Fruit fly (Drosophila melanogaster) whole organism, embryonic: ENCODE data around the gene CG10510.

ENCODE experiments used
- CG10979 ChIP-seq: fragments of 200-800 bp; sonication (Bioruptor generic); optimal IDR thresholded peaks from 2 replicates; lab custom pipeline; 2018; ENCODE audit warnings: missing biosample characterization, mild to moderate bottlenecking, missing genetic modification characterization, moderate library complexity
- CG16779 ChIP-seq: fragments of 200-800 bp; sonication (Bioruptor generic); IDR thresholded peaks from 2 replicates; pipeline ENCODE4 v1.3.6; 2022; ENCODE audit warnings: missing biosample characterization, missing genetic modification characterization
- CG16815 ChIP-seq: fragments of 200-800 bp; sonication (Bioruptor generic); optimal IDR thresholded peaks from 3 replicates; lab custom pipeline; 2017; ENCODE audit warnings: missing biosample characterization, mild to moderate bottlenecking, missing genetic modification characterization
- CG18599 ChIP-seq: fragments of 200-800 bp; sonication (Bioruptor generic); optimal IDR thresholded peaks from 3 replicates; lab custom pipeline; 2017; ENCODE audit warnings: missing biosample characterization, missing genetic modification characterization, mild to moderate bottlenecking, moderate library complexity, missing genetic modification reagents
- CG9727 ChIP-seq: fragments of 200-800 bp; sonication (Bioruptor generic); optimal IDR thresholded peaks from 3 replicates; lab custom pipeline; 2017; ENCODE audit warnings: missing biosample characterization, mild to moderate bottlenecking, missing genetic modification characterization
- Dad ChIP-seq: fragments of 200-800 bp; sonication (Bioruptor generic); optimal IDR thresholded peaks from 3 replicates; lab custom pipeline; 2016; ENCODE audit warnings: missing biosample characterization, missing genetic modification characterization
- Hey ChIP-seq: fragments of 200-800 bp; sonication (Bioruptor generic); optimal IDR thresholded peaks from 3 replicates; lab custom pipeline; 2018; ENCODE audit warnings: missing biosample characterization, mild to moderate bottlenecking, missing genetic modification characterization
- Sin3A ChIP-seq: fragments of >200 bp; optimal IDR thresholded peaks from 2 replicates; lab custom pipeline; 2018
- emc ChIP-seq: fragments of 200-800 bp; sonication (Bioruptor generic); optimal IDR thresholded peaks from 2 replicates; lab custom pipeline; 2016; ENCODE audit warnings: missing biosample characterization, missing genetic modification characterization

DNA sequence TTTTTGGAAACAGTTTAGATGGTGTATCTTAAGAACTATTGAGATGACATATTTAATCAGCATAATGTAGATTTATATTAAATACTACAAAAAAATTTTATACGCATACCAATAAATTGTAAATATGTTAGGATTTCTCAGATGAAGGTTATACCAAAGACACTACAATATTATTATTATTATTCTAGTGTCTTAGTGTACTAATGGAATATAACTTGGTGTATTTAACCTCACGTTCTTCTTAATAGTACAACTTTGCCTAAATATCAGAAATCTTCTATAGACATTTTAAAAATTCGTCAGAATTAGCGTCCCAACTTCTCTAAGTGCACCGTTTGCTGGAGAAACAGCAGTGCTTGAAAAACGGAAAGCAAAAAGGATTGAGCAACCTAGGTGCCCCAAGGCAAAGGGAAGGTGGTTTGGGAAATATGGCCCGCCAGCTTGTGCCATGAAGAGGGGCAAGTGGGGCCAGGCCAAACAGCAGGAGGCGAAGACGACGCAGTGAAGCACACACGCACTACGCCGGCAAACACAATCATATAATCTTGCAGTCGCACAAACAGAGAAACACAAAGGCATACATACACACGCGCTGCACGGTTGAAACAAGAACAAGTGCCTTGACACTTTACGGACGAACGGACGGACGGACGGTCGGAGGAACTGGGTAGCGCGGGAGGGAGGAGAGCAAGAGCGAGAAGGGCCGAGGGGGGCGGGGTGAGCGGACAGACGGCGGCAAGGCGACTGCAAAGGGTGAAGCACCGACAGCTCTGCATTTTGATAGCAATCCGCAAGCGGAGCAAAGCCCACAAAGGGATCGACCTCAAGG is 43.3 kb upstream of the CG10510 start:
- TF ChIP-seq Hey (tag; lab: Kevin White, UChicago), result no peak
- no peak for TF ChIP-seq Dad (GFP tag; lab: Kevin White, UChicago)
- no peak for TF ChIP-seq CG16779 (GFP tag; lab: Robert Waterston, UW)
- no peak for TF ChIP-seq CG18599
- TF ChIP-seq Sin3A (lab: Kevin White, UChicago), result no peak
- TF ChIP-seq CG9727 (GFP tag; lab: Kevin White, UChicago), result no peak
- no peak for TF ChIP-seq CG10979
- TF ChIP-seq emc (GFP tag; lab: Kevin White, UChicago), result no peak
- no peak for TF ChIP-seq CG16815
